Fruit fly (Drosophila melanogaster) whole organism, embryonic: ENCODE measurements around the gene CG7611.

Experiments used
- Awh ChIP-seq: fragments of 200-800 bp; sonication (Bioruptor generic); IDR thresholded peaks from 2 replicates; pipeline ENCODE4, ENCODE4 v1.3.6; 2022; ENCODE audit warnings: missing biosample characterization, missing genetic modification characterization
- Bteb2 ChIP-seq: fragments of 200-800 bp; sonication (Bioruptor generic); optimal IDR thresholded peaks from 2 replicates; lab custom pipeline; 2016; ENCODE audit warnings: missing biosample characterization, missing genetic modification characterization
- CG10209 ChIP-seq: fragments of 200-800 bp; sonication (Bioruptor generic); optimal IDR thresholded peaks from 3 replicates; lab custom pipeline; 2017; ENCODE audit warnings: missing biosample characterization, mild to moderate bottlenecking, missing genetic modification characterization, missing genetic modification reagents
- CG10267 ChIP-seq: fragments of 200-800 bp; sonication (Bioruptor generic); optimal IDR thresholded peaks from 2 replicates; lab custom pipeline; 2018; ENCODE audit warnings: missing biosample characterization, mild to moderate bottlenecking, missing genetic modification characterization, moderate library complexity
- CG10431 ChIP-seq: fragments of 200-800 bp; sonication (Bioruptor generic); optimal IDR thresholded peaks from 3 replicates; lab custom pipeline; 2018; ENCODE audit warnings: missing biosample characterization, mild to moderate bottlenecking, missing genetic modification characterization
- CG12155 ChIP-seq: fragments of 200-800 bp; sonication (Bioruptor generic); optimal IDR thresholded peaks from 3 replicates; lab custom pipeline; 2016; ENCODE audit warnings: missing biosample characterization, missing genetic modification characterization
- CG12236 ChIP-seq: fragments of 200-800 bp; sonication (Bioruptor generic); optimal IDR thresholded peaks from 2 replicates; lab custom pipeline; 2016; ENCODE audit warnings: missing biosample characterization, missing genetic modification characterization
- CG1233 ChIP-seq: fragments of 200-800 bp; sonication (Bioruptor generic); optimal IDR thresholded peaks from 4 replicates; lab custom pipeline; 2018; ENCODE audit warnings: missing biosample characterization, mild to moderate bottlenecking, missing genetic modification characterization
- CG13424 ChIP-seq: fragments of 200-800 bp; sonication (Bioruptor generic); optimal IDR thresholded peaks from 2 replicates; lab custom pipeline; 2019; ENCODE audit warnings: missing biosample characterization, mild to moderate bottlenecking, missing genetic modification characterization, moderate library complexity
- CG14667 ChIP-seq: fragments of 200-800 bp; sonication (Bioruptor generic); IDR thresholded peaks from 2 replicates; pipeline ENCODE4 v1.3.6; 2022; ENCODE audit warnings: missing biosample characterization, missing genetic modification characterization
- CG16779 ChIP-seq: fragments of 200-800 bp; sonication (Bioruptor generic); IDR thresholded peaks from 2 replicates; pipeline ENCODE4 v1.3.6; 2022; ENCODE audit warnings: missing biosample characterization, missing genetic modification characterization
- CG17829 ChIP-seq: fragments of 200-800 bp; optimal IDR thresholded peaks from 2 replicates; lab custom pipeline; 2019; ENCODE audit warnings: missing biosample characterization, mild to moderate bottlenecking, missing genetic modification characterization, moderate library complexity
- CG1792 ChIP-seq: fragments of 200-800 bp; sonication (Bioruptor generic); optimal IDR thresholded peaks from 2 replicates; lab custom pipeline; 2016; ENCODE audit warnings: missing biosample characterization, missing genetic modification characterization
- CG34224 ChIP-seq: fragments of 200-800 bp; sonication (Bioruptor generic); IDR thresholded peaks from 3 replicates; pipeline ENCODE4 v1.3.6; 2022; ENCODE audit warnings: missing biosample characterization, missing genetic modification characterization; ENCODE audit not compliant: partially characterized antibody
- CG3726 ChIP-seq: fragments of 200-800 bp; sonication (Bioruptor generic); IDR thresholded peaks from 3 replicates; pipeline ENCODE4, ENCODE4 v1.3.6; 2022; ENCODE audit warnings: missing biosample characterization, missing genetic modification characterization
- CG4730 ChIP-seq: fragments of 200-800 bp; sonication (Bioruptor generic); IDR thresholded peaks from 2 replicates; pipeline ENCODE4 v1.3.6; 2022; ENCODE audit warnings: missing biosample characterization, missing genetic modification characterization
- CG5245 ChIP-seq: fragments of 200-800 bp; sonication (Bioruptor generic); optimal IDR thresholded peaks from 3 replicates; lab custom pipeline; 2016; ENCODE audit warnings: missing biosample characterization, missing genetic modification characterization
- CG6854 ChIP-seq: fragments of 200-800 bp; sonication (Bioruptor generic); optimal IDR thresholded peaks from 3 replicates; lab custom pipeline; 2017; ENCODE audit warnings: missing biosample characterization, mild to moderate bottlenecking, missing genetic modification characterization
- CG8089 ChIP-seq: fragments of 200-800 bp; sonication (Bioruptor generic); optimal IDR thresholded peaks from 3 replicates; lab custom pipeline; 2016; ENCODE audit warnings: missing biosample characterization, missing genetic modification characterization
- CG8359 ChIP-seq: fragments of 200-800 bp; sonication (Bioruptor generic); optimal IDR thresholded peaks from 2 replicates; lab custom pipeline; 2017; ENCODE audit warnings: missing biosample characterization, mild to moderate bottlenecking, missing genetic modification characterization, borderline replicate concordance
- CG8388 ChIP-seq: fragments of 200-800 bp; sonication (Bioruptor generic); optimal IDR thresholded peaks from 2 replicates; lab custom pipeline; 2019; ENCODE audit warnings: missing biosample characterization, mild to moderate bottlenecking, missing genetic modification characterization, moderate library complexity
- CG9817 ChIP-seq: fragments of 200-800 bp; sonication (Bioruptor generic); optimal IDR thresholded peaks from 2 replicates; lab custom pipeline; 2018; ENCODE audit warnings: missing biosample characterization, mild to moderate bottlenecking, missing genetic modification characterization, moderate library complexity
- D ChIP-seq, 2 experiments: fragments of 200-800 bp in 1 of 2; fragments of >200 bp in 1 of 2; sonication (Bioruptor generic) in 1 of 2; optimal IDR thresholded peaks; 2 replicates in 1 of 2; 3 replicates in 1 of 2; lab custom pipeline; 2017; ENCODE audit warnings: mild to moderate bottlenecking in 1 of 2, missing biosample characterization in 1 of 2, missing genetic modification characterization in 1 of 2, missing genetic modification reagents in 1 of 2
- Elba2 ChIP-seq: fragments of 200-800 bp; sonication (Bioruptor generic); optimal IDR thresholded peaks from 3 replicates; lab custom pipeline; 2016; ENCODE audit warnings: missing biosample characterization, missing genetic modification characterization
- NC2α ChIP-seq: fragments of 200-800 bp; sonication (Bioruptor generic); optimal IDR thresholded peaks from 2 replicates; lab custom pipeline; 2016; ENCODE audit warnings: missing biosample characterization, missing genetic modification characterization
- NC2β ChIP-seq: fragments of 200-800 bp; sonication (Bioruptor generic); optimal IDR thresholded peaks from 2 replicates; lab custom pipeline; 2016; ENCODE audit warnings: missing biosample characterization, missing genetic modification characterization
- Ravus ChIP-seq: fragments of 200-800 bp; sonication (Bioruptor generic); IDR thresholded peaks from 2 replicates; pipeline ENCODE4 v1.3.6; 2022; ENCODE audit warnings: missing biosample characterization, missing genetic modification characterization
- YL-1 ChIP-seq: fragments of 200-800 bp; sonication (Bioruptor generic); optimal IDR thresholded peaks from 3 replicates; lab custom pipeline; 2017; ENCODE audit warnings: missing biosample characterization, mild to moderate bottlenecking, missing genetic modification characterization
- ara ChIP-seq: fragments of 200-800 bp; sonication (Bioruptor generic); IDR thresholded peaks from 2 replicates; pipeline ENCODE4 v1.3.6; 2022; ENCODE audit warnings: missing biosample characterization, missing genetic modification characterization
- caup ChIP-seq: fragments of 200-800 bp; sonication (Bioruptor generic); optimal IDR thresholded peaks from 3 replicates; lab custom pipeline; 2017; ENCODE audit warnings: missing biosample characterization, mild to moderate bottlenecking, missing genetic modification characterization, moderate library complexity; ENCODE audit not compliant: severe bottlenecking
- chm ChIP-seq: fragments of 200-800 bp; sonication (Bioruptor generic); IDR thresholded peaks from 2 replicates; pipeline ENCODE4 v1.3.6; 2022; ENCODE audit warnings: missing biosample characterization, missing genetic modification characterization
- corto ChIP-seq: fragments of 200-800 bp; sonication (Bioruptor generic); optimal IDR thresholded peaks from 2 replicates; lab custom pipeline; 2016; ENCODE audit warnings: missing biosample characterization, mild to moderate bottlenecking, missing genetic modification characterization, moderate library complexity
- croc ChIP-seq: fragments of 200-800 bp; sonication (Bioruptor generic); conservative IDR thresholded peaks from 3 replicates; pipeline ENCODE4 v1.3.6; 2022; ENCODE audit warnings: missing biosample characterization, missing genetic modification characterization
- emc ChIP-seq: fragments of 200-800 bp; sonication (Bioruptor generic); optimal IDR thresholded peaks from 2 replicates; lab custom pipeline; 2016; ENCODE audit warnings: missing biosample characterization, missing genetic modification characterization
- eyg ChIP-seq: fragments of 200-800 bp; sonication (Bioruptor generic); optimal IDR thresholded peaks from 3 replicates; lab custom pipeline; 2016; ENCODE audit warnings: missing biosample characterization, missing genetic modification characterization
- gt ChIP-seq: fragments of 200-800 bp; sonication (Bioruptor generic); IDR thresholded peaks from 2 replicates; pipeline ENCODE4 v1.3.6; 2022; ENCODE audit warnings: missing biosample characterization, missing genetic modification characterization
- jigr1 ChIP-seq: fragments of 200-800 bp; sonication (Bioruptor generic); IDR thresholded peaks from 3 replicates; pipeline ENCODE4 v1.3.6; 2022; ENCODE audit warnings: missing biosample characterization, missing genetic modification characterization
- lab ChIP-seq: fragments of 200-800 bp; sonication (Bioruptor generic); optimal IDR thresholded peaks from 3 replicates; lab custom pipeline; 2017; ENCODE audit warnings: missing biosample characterization, missing genetic modification characterization, mild to moderate bottlenecking, moderate library complexity, missing genetic modification reagents
- maf-S ChIP-seq: fragments of 200-800 bp; sonication (Bioruptor generic); optimal IDR thresholded peaks from 2 replicates; lab custom pipeline; 2016; ENCODE audit warnings: missing biosample characterization, missing genetic modification characterization
- odd ChIP-seq: fragments of 200-800 bp; sonication (Bioruptor generic); optimal IDR thresholded peaks from 2 replicates; lab custom pipeline; 2017; ENCODE audit warnings: missing biosample characterization, mild to moderate bottlenecking, missing genetic modification characterization
- pnt ChIP-seq: fragments of 200-800 bp; sonication (Bioruptor generic); optimal IDR thresholded peaks from 3 replicates; lab custom pipeline; 2016; ENCODE audit warnings: missing biosample characterization, missing genetic modification characterization
- slp2 ChIP-seq: fragments of 200-800 bp; sonication (Bioruptor generic); optimal IDR thresholded peaks from 2 replicates; lab custom pipeline; 2016; ENCODE audit warnings: missing biosample characterization, missing genetic modification characterization
- sr ChIP-seq: fragments of 200-800 bp; sonication (Bioruptor generic); IDR thresholded peaks from 3 replicates; pipeline ENCODE4 v1.3.6; 2022; ENCODE audit warnings: missing biosample characterization, missing genetic modification characterization
- tin ChIP-seq: fragments of 200-800 bp; sonication (Bioruptor generic); optimal IDR thresholded peaks from 3 replicates; lab custom pipeline; 2016; ENCODE audit warnings: missing biosample characterization, missing genetic modification characterization
- unc-4 ChIP-seq: fragments of 200-800 bp; sonication (Bioruptor generic); IDR thresholded peaks from 2 replicates; pipeline ENCODE4 v1.3.6; 2022; ENCODE audit warnings: missing biosample characterization, missing genetic modification characterization; ENCODE audit not compliant: partially characterized antibody
- yki ChIP-seq: fragments of >200 bp; optimal IDR thresholded peaks from 3 replicates; lab custom pipeline; 2018
- zen2 ChIP-seq: fragments of 200-800 bp; sonication (Bioruptor generic); IDR thresholded peaks from 3 replicates; pipeline ENCODE4 v1.3.6; 2022; ENCODE audit warnings: missing biosample characterization, missing genetic modification characterization; ENCODE audit not compliant: partially characterized antibody
- zfh1 ChIP-seq: fragments of 200-800 bp; sonication (Bioruptor generic); IDR thresholded peaks from 3 replicates; pipeline ENCODE4 v1.3.6; 2022; ENCODE audit warnings: missing biosample characterization, missing genetic modification characterization

Gene CG7611

DNA sequence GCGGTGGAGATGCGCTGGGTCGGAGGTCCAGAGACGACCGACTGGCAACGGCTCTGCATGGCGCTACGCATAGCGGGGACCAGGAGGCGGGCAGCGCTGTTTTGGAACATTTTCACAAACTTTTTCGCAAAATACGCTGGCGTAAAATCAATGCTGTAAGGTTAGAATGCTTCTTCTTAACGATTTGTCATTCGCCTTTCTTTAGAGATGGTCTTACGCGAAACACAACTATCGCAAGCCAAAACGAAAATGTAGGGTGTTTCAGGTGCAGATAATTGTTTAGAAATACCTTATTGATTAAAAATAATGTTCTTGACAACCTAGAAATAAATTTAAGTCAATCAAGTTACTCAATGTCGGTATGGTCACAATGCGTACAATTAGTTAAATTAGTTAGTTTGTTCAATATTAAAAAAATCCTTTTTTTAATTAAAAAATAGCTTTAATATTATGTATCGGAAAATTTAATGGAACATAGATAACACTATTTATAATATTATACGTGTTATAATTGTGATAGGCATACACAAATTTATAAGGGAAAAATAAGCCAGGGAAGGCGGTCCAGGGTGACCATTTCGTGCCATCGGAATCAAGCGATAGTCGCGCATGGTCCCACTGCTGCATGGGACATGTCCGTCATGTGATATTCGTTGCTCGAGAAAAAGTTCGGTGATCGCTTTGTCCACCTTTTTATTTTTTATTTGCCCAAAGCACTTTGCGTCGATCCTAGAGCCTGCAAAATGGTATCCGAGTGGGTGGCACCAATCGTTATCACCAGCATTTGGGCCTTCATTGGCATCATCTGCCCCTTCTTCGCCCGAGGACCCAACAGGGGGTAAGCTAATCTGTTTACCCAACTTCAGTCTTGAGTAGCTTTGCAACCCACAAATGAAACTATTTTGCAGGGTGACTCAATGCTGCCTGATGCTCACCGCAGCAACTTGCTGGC lies 16.5 kb downstream of the CG7611 start, which contains the start of the genes COX8 and VhaM9.7-b (continued):
- TF ChIP-seq D (optimal IDR thresholded peaks at IDR 0.05; lab: Kevin White, UChicago) (no peak), D (GFP tag; optimal IDR thresholded peaks at IDR 0.05; lab: Kevin White, UChicago) (no peak), Bteb2 (no peak), ara (peak; percentile 54; the same call in 1 of the 2 replicates), NC2β (GFP tag; lab: Kevin White, UChicago) (peak; percentile 24), CG8089 (peak; percentile 35), CG17829 (tag; lab: Kevin White, UChicago) (peak; percentile 40), Elba2 (GFP tag; lab: Kevin White, UChicago) (peak; percentile 42), CG6854 (GFP tag; lab: Kevin White, UChicago) (no peak), chm (GFP tag; lab: Robert Waterston, UW) (no peak), CG8388 (GFP tag; lab: Kevin White, UChicago) (no peak), CG12155 (GFP tag; lab: Kevin White, UChicago) (peak; percentile 65), CG10267 (peak; percentile 62), CG10431 (GFP tag; lab: Kevin White, UChicago) (no peak), CG8359 (GFP tag; lab: Kevin White, UChicago) (no peak), YL-1 (GFP tag; lab: Kevin White, UChicago) (peak; percentile 86), yki (no peak), CG3726 (GFP tag; lab: Robert Waterston, UW) (no peak), odd (GFP tag; lab: Kevin White, UChicago) (no peak), jigr1 (peak; percentile 34; the same call in 1 of the 3 replicates), Ravus (GFP tag; lab: Robert Waterston, UW) (peak; percentile 1; the same call in 1 of the 2 replicates), NC2α (no peak), sr (GFP tag; lab: Robert Waterston, UW) (no peak), slp2 (GFP tag; lab: Kevin White, UChicago) (peak; percentile 2), CG34224 (peak; percentile 21; the same call in 1 of the 3 replicates), tin (GFP tag; lab: Kevin White, UChicago) (peak; percentile 64), caup (no peak), corto (GFP tag; lab: Kevin White, UChicago) (no peak), pnt (GFP tag; lab: Kevin White, UChicago) (peak; percentile 59), zfh1 (GFP tag; lab: Robert Waterston, UW) (peak; percentile 80), emc (GFP tag; lab: Kevin White, UChicago) (peak; percentile 12), CG5245 (GFP tag; lab: Kevin White, UChicago) (no peak), CG9817 (no peak), unc-4 (GFP tag; lab: Robert Waterston, UW) (peak; percentile 62), CG13424 (tag; lab: Kevin White, UChicago) (peak; percentile 70), CG16779 (GFP tag; lab: Robert Waterston, UW) (peak; percentile 48; the same call in 1 of the 2 replicates), croc (GFP tag; lab: Robert Waterston, UW) (0 out of 3 replicates have a peak, but pooled peaks have one; percentile 15), CG12236 (GFP tag; lab: Kevin White, UChicago) (no peak), CG1792 (GFP tag; lab: Kevin White, UChicago) (no peak), eyg (peak; percentile 20), CG10209 (GFP tag; lab: Kevin White, UChicago) (no peak), CG1233 (no peak), CG4730 (GFP tag; lab: Robert Waterston, UW) (0 out of 2 replicates have a peak, but pooled peaks have one; percentile 67), zen2 (peak; percentile 51; the same call in 1 of the 3 replicates), Awh (GFP tag; lab: Robert Waterston, UW) (no peak), gt (GFP tag; lab: Robert Waterston, UW) (no peak), lab (GFP tag; lab: Kevin White, UChicago) (no peak), CG14667 (GFP tag; lab: Robert Waterston, UW) (no peak), maf-S (peak; percentile 38)
